Worm (Caenorhabditis elegans): ENCODE results near the gene F36G3.2.

- TF ChIP-seq ztf-11 (tag; optimal IDR thresholded peaks at IDR 0.05) (no peak), snpc-4 (tag; optimal IDR thresholded peaks at IDR 0.05) (no peak), unc-62 (GFP tag; optimal IDR thresholded peaks at IDR 0.05) (no peak), bed-3 (GFP tag; optimal IDR thresholded peaks at IDR 0.05) (no peak), elt-3 (tag; optimal IDR thresholded peaks at IDR 0.05) (no peak), lsy-2 (tag; optimal IDR thresholded peaks at IDR 0.05) (no peak), pha-4 (tag; optimal IDR thresholded peaks at IDR 0.05) (no peak), nhr-12 (tag; optimal IDR thresholded peaks at IDR 0.05) (no peak)
Observed at ce11 chrX:9795579-9795978, 1.5 kb upstream of the F36G3.2 start.

All from whole organism, mixed stage, embryonic.